Fruit fly (Drosophila melanogaster) whole organism: ENCODE results near the gene CG6638.

ENCODE experiments used
- CG8478 ChIP-seq: fragments of >200 bp; optimal IDR thresholded peaks from 2 replicates; lab custom pipeline; 2018; ENCODE audit warnings: inconsistent platforms
- EcR ChIP-seq, 2 experiments: fragments of >200 bp; optimal IDR thresholded peaks; 2 replicates each; lab custom pipeline; 2017; ENCODE audit warnings: missing biosample characterization in 2 of 2, missing genetic modification characterization in 2 of 2, missing genetic modification reagents in 2 of 2

- TF ChIP-seq EcR (GFP tag; optimal IDR thresholded peaks at IDR 0.05; lab: Kevin White, UChicago) (no peak), CG8478 (lab: Kevin White, UChicago) (no peak)
These were observed 25.0 kb upstream of the CG6638 start, which contains the start of the genes Nelf-E and RpL14 for dm6 chr3L:8600752-8601433.
